Worm (Caenorhabditis elegans): ENCODE results near the gene srv-13.

ce11 chrIV:6376473-6377115 lies 28.4 kb upstream of the srv-13 start, which contains the start of the genes hrpf-2 and bli-6:
- TF ChIP-seq flt-1 (GFP tag; IDR thresholded peaks at IDR 0.05) (no peak), med-1 (GFP tag; optimal IDR thresholded peaks at IDR 0.05; ENCODE audit: insufficient read depth) (no peak), ztf-29 (GFP tag; IDR thresholded peaks at IDR 0.05) (no peak), ztf-23 (GFP tag; IDR thresholded peaks at IDR 0.05) (no peak), cog-1 (tag; optimal IDR thresholded peaks at IDR 0.05) (no peak)
